Fruit fly (Drosophila melanogaster) whole organism, pupa: ENCODE data around the gene CG14374.

ENCODE experiments used
- CG13204 ChIP-seq: fragments of 200-800 bp; sonication (Bioruptor generic); optimal IDR thresholded peaks from 2 replicates; lab custom pipeline; 2018; ENCODE audit warnings: missing biosample characterization, mild to moderate bottlenecking, missing genetic modification characterization, moderate library complexity
- CG14655 ChIP-seq: fragments of 200-800 bp; sonication (Bioruptor generic); optimal IDR thresholded peaks from 3 replicates; lab custom pipeline; 2017; ENCODE audit warnings: mild to moderate bottlenecking, missing biosample characterization, missing genetic modification reagents, missing genetic modification characterization
- CG15710 ChIP-seq: fragments of 200-800 bp; sonication (Bioruptor generic); optimal IDR thresholded peaks from 2 replicates; lab custom pipeline; 2018; ENCODE audit warnings: missing biosample characterization, mild to moderate bottlenecking, missing genetic modification characterization, moderate library complexity
- CG17806 ChIP-seq: fragments of 200-800 bp; sonication (Bioruptor generic); optimal IDR thresholded peaks from 2 replicates; lab custom pipeline; 2018; ENCODE audit warnings: missing biosample characterization, mild to moderate bottlenecking, missing genetic modification characterization, moderate library complexity
- CG32121 ChIP-seq: fragments of 200-800 bp; sonication (Bioruptor generic); IDR thresholded peaks from 2 replicates; pipeline ENCODE4 v1.3.6; 2022; ENCODE audit warnings: missing biosample characterization, missing genetic modification characterization
- CG8301 ChIP-seq: fragments of 200-800 bp; sonication (Bioruptor generic); optimal IDR thresholded peaks from 2 replicates; lab custom pipeline; 2018; ENCODE audit warnings: missing biosample characterization, mild to moderate bottlenecking, missing genetic modification characterization
- CG9948 ChIP-seq: fragments of 200-800 bp; sonication (Bioruptor generic); optimal IDR thresholded peaks from 2 replicates; lab custom pipeline; 2018; ENCODE audit warnings: missing biosample characterization, mild to moderate bottlenecking, missing genetic modification characterization, moderate library complexity
- EcR ChIP-seq: fragments of 200-800 bp; sonication (Bioruptor generic); optimal IDR thresholded peaks from 3 replicates; lab custom pipeline; 2019; ENCODE audit warnings: missing biosample characterization, missing genetic modification characterization, mild to moderate bottlenecking, moderate library complexity, missing genetic modification reagents
- Ets98B ChIP-seq: fragments of 200-800 bp; sonication (Bioruptor generic); IDR thresholded peaks from 2 replicates; pipeline ENCODE4 v1.3.6; 2022; ENCODE audit warnings: missing biosample characterization, missing genetic modification characterization
- fd96Ca ChIP-seq: fragments of 200-800 bp; sonication (Bioruptor generic); IDR thresholded peaks from 3 replicates; pipeline ENCODE4 v1.3.6; 2022; ENCODE audit warnings: missing biosample characterization, missing genetic modification characterization
- gl ChIP-seq: fragments of 200-800 bp; sonication (Bioruptor generic); optimal IDR thresholded peaks from 2 replicates; lab custom pipeline; 2018; ENCODE audit warnings: missing biosample characterization, mild to moderate bottlenecking, missing genetic modification characterization

DNA sequence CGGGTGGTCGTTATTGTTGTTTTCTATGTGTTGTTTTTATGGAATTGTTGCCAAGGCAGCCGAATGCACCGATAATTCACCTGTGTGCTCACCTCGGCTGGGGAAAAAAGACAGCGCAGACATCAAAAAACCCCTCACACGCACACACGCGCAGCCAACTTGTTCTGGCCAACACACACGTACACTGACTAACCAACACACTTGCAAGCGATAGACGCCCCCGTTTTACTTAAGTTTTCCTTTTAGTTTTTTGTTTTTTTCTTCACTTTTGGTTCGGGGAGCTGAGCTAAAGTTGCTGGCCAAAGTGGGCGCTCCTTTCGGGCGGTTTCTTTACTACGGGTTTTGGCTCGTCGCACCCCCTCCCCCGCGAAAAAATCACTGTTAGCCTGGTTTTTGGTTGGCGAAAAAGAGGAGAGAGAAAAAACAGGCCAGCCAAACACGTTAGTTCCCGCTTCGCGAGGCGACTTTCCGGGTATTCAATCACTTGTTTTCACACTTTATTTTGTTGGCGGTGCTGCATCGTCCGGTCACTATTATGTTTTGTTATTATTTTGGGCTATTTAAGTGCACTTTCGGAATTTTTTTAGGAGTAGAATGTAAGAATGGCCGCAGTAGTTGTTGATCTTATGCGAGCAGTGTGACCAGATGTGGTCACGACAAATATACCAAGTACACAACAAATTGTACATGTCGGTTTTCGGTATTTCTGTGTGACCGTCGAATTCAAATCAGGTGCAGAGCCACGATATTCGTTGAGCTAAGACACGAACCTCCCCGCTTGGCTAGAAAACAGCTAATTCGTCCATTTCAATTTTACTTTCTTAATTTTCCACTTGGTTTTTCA, 37.6 kb upstream of the CG14374 start, which contains the start of gene yrt:
- TF ChIP-seq Ets98B (GFP tag; lab: Robert Waterston, UW) (no peak), CG17806 (no peak), CG13204 (GFP tag; lab: Kevin White, UChicago) (peak; percentile 9), CG14655 (GFP tag; lab: Kevin White, UChicago) (no peak), CG15710 (tag; lab: Kevin White, UChicago) (no peak), EcR (GFP tag; lab: Kevin White, UChicago) (no peak), CG9948 (tag; lab: Kevin White, UChicago) (no peak), CG32121 (0 out of 2 replicates have a peak, but pooled peaks have one; percentile 9), fd96Ca (GFP tag; lab: Robert Waterston, UW) (no peak), CG8301 (no peak), gl (tag; lab: Kevin White, UChicago) (no peak)
